Worm (Caenorhabditis elegans): ENCODE data around the gene clec-234.

The clec-234 gene

ce11 chrV:16459377-16459776 lies 26.0 kb upstream of the clec-234 start:
- TF ChIP-seq tbx-37 (GFP tag; conservative IDR thresholded peaks at IDR 0.05): no peak
- TF ChIP-seq ama-1 (optimal IDR thresholded peaks at IDR 0.05): no peak
- TF ChIP-seq ets-7 (tag; optimal IDR thresholded peaks at IDR 0.05): no peak
- TF ChIP-seq tbx-11 (GFP tag; IDR thresholded peaks at IDR 0.05): no peak
- TF ChIP-seq hmg-4 (GFP tag; optimal IDR thresholded peaks at IDR 0.05): no peak
- no peak for TF ChIP-seq aly-1 (tag; optimal IDR thresholded peaks at IDR 0.05)
- no peak for TF ChIP-seq tra-4 (tag; optimal IDR thresholded peaks at IDR 0.05)
- no peak for TF ChIP-seq ceh-13 (GFP tag; optimal IDR thresholded peaks at IDR 0.05)
- no peak for TF ChIP-seq flt-1 (GFP tag; IDR thresholded peaks at IDR 0.05)
- no peak for TF ChIP-seq ceh-36 (tag; optimal IDR thresholded peaks at IDR 0.05)
- TF ChIP-seq B0310.2 (tag; optimal IDR thresholded peaks at IDR 0.05): no peak
- TF ChIP-seq pes-1 (GFP tag; IDR thresholded peaks at IDR 0.05): no peak

- TF ChIP-seq tra-4 (tag; optimal IDR thresholded peaks at IDR 0.05) (no peak), tbx-11 (GFP tag; IDR thresholded peaks at IDR 0.05) (no peak), flt-1 (GFP tag; IDR thresholded peaks at IDR 0.05) (no peak), scrt-1 (GFP tag; IDR thresholded peaks at IDR 0.05) (no peak)
Observed at ce11 chrV:16458714-16459113, 25.3 kb upstream of the clec-234 start, which contains the start of gene str-15. TSS of gene str-15 (minus strand) at chrV:16458814.

- no peak for TF ChIP-seq hmg-4 (GFP tag; optimal IDR thresholded peaks at IDR 0.05)
- no peak for TF ChIP-seq scrt-1 (GFP tag; IDR thresholded peaks at IDR 0.05)
- TF ChIP-seq B0310.2 (tag; optimal IDR thresholded peaks at IDR 0.05): no peak
- TF ChIP-seq ceh-36 (tag; optimal IDR thresholded peaks at IDR 0.05): no peak
- no peak for TF ChIP-seq pes-1 (GFP tag; IDR thresholded peaks at IDR 0.05)
- TF ChIP-seq ets-7 (tag; optimal IDR thresholded peaks at IDR 0.05): no peak
- TF ChIP-seq hmbx-1 (tag; optimal IDR thresholded peaks at IDR 0.05): no peak
- TF ChIP-seq sea-1 (GFP tag; conservative IDR thresholded peaks at IDR 0.05): no peak
- TF ChIP-seq ceh-13 (GFP tag; optimal IDR thresholded peaks at IDR 0.05): no peak
- no peak for TF ChIP-seq aly-1 (tag; optimal IDR thresholded peaks at IDR 0.05)
- TF ChIP-seq F13C5.2 (tag; optimal IDR thresholded peaks at IDR 0.05): no peak
Observed at ce11 chrV:16455065-16455464, 21.7 kb upstream of the clec-234 start, which contains the start of gene str-14. TSS of gene str-14 (minus strand) at chrV:16455165.

- TF ChIP-seq scrt-1 (GFP tag; IDR thresholded peaks at IDR 0.05) (no peak), flt-1 (GFP tag; IDR thresholded peaks at IDR 0.05) (no peak), ceh-13 (GFP tag; optimal IDR thresholded peaks at IDR 0.05) (no peak), tbx-11 (GFP tag; IDR thresholded peaks at IDR 0.05) (no peak), ama-1 (optimal IDR thresholded peaks at IDR 0.05) (no peak), ceh-36 (tag; optimal IDR thresholded peaks at IDR 0.05) (no peak), aly-1 (tag; optimal IDR thresholded peaks at IDR 0.05) (no peak), pes-1 (GFP tag; IDR thresholded peaks at IDR 0.05) (no peak), hmbx-1 (tag; optimal IDR thresholded peaks at IDR 0.05) (no peak), ets-7 (tag; optimal IDR thresholded peaks at IDR 0.05) (no peak), tbx-37 (GFP tag; conservative IDR thresholded peaks at IDR 0.05) (no peak), F13C5.2 (tag; optimal IDR thresholded peaks at IDR 0.05) (no peak), tra-4 (tag; optimal IDR thresholded peaks at IDR 0.05) (no peak), hnd-1 (tag; optimal IDR thresholded peaks at IDR 0.05) (no peak), B0310.2 (tag; optimal IDR thresholded peaks at IDR 0.05) (no peak), sea-1 (GFP tag; conservative IDR thresholded peaks at IDR 0.05) (no peak), hmg-4 (GFP tag; optimal IDR thresholded peaks at IDR 0.05) (no peak)
Observed at ce11 chrV:16447735-16448134, 14.4 kb upstream of the clec-234 start, which contains the start of gene T08G3.13. TSS of gene T08G3.13 (plus strand) at chrV:16448035.

- no peak for TF ChIP-seq ets-7 (tag; optimal IDR thresholded peaks at IDR 0.05)
- TF ChIP-seq hnd-1 (tag; optimal IDR thresholded peaks at IDR 0.05): no peak
- TF ChIP-seq ceh-36 (tag; optimal IDR thresholded peaks at IDR 0.05): peak; percentile 69
Observed at ce11 chrV:16446191-16446590, 12.8 kb upstream of the clec-234 start.

- no peak for TF ChIP-seq tra-4 (tag; optimal IDR thresholded peaks at IDR 0.05)
- no peak for TF ChIP-seq B0310.2 (tag; optimal IDR thresholded peaks at IDR 0.05)
- no peak for TF ChIP-seq ceh-36 (tag; optimal IDR thresholded peaks at IDR 0.05)
- no peak for TF ChIP-seq scrt-1 (GFP tag; IDR thresholded peaks at IDR 0.05)
- no peak for TF ChIP-seq ama-1 (optimal IDR thresholded peaks at IDR 0.05)
- no peak for TF ChIP-seq hmg-4 (GFP tag; optimal IDR thresholded peaks at IDR 0.05)
Observed at ce11 chrV:16445676-16446075, 12.3 kb upstream of the clec-234 start, which contains the start of gene T08G3.6. TSS of gene T08G3.6 (plus strand) at chrV:16445976.

ce11 chrV:16443626-16444025 lies 10.3 kb upstream of the clec-234 start, which contains the start of gene srh-141:
TSS of gene srh-141 (plus strand) at chrV:16443926.
- TF ChIP-seq sea-1 (GFP tag; conservative IDR thresholded peaks at IDR 0.05): no peak
- no peak for TF ChIP-seq scrt-1 (GFP tag; IDR thresholded peaks at IDR 0.05)
- no peak for TF ChIP-seq tbx-37 (GFP tag; conservative IDR thresholded peaks at IDR 0.05)
- no peak for TF ChIP-seq tra-4 (tag; optimal IDR thresholded peaks at IDR 0.05)
- TF ChIP-seq pes-1 (GFP tag; IDR thresholded peaks at IDR 0.05): no peak
- no peak for TF ChIP-seq flt-1 (GFP tag; IDR thresholded peaks at IDR 0.05)
- TF ChIP-seq B0310.2 (tag; optimal IDR thresholded peaks at IDR 0.05): no peak
- TF ChIP-seq tbx-11 (GFP tag; IDR thresholded peaks at IDR 0.05): no peak
- TF ChIP-seq ama-1 (optimal IDR thresholded peaks at IDR 0.05): no peak
- TF ChIP-seq ceh-36 (tag; optimal IDR thresholded peaks at IDR 0.05): no peak
- no peak for TF ChIP-seq hmg-4 (GFP tag; optimal IDR thresholded peaks at IDR 0.05)
- no peak for TF ChIP-seq ceh-13 (GFP tag; optimal IDR thresholded peaks at IDR 0.05)
- no peak for TF ChIP-seq hmbx-1 (tag; optimal IDR thresholded peaks at IDR 0.05)
- TF ChIP-seq hnd-1 (tag; optimal IDR thresholded peaks at IDR 0.05): no peak
- no peak for TF ChIP-seq F13C5.2 (tag; optimal IDR thresholded peaks at IDR 0.05)
- TF ChIP-seq aly-1 (tag; optimal IDR thresholded peaks at IDR 0.05): no peak
- no peak for TF ChIP-seq ets-7 (tag; optimal IDR thresholded peaks at IDR 0.05)

- TF ChIP-seq ceh-13 (GFP tag; optimal IDR thresholded peaks at IDR 0.05) (no peak), ceh-36 (tag; optimal IDR thresholded peaks at IDR 0.05) (no peak), ama-1 (optimal IDR thresholded peaks at IDR 0.05) (no peak), tbx-11 (GFP tag; IDR thresholded peaks at IDR 0.05) (no peak), scrt-1 (GFP tag; IDR thresholded peaks at IDR 0.05) (no peak), pes-1 (GFP tag; IDR thresholded peaks at IDR 0.05) (no peak), hnd-1 (tag; optimal IDR thresholded peaks at IDR 0.05) (no peak), hmbx-1 (tag; optimal IDR thresholded peaks at IDR 0.05) (no peak), aly-1 (tag; optimal IDR thresholded peaks at IDR 0.05) (no peak), tbx-37 (GFP tag; conservative IDR thresholded peaks at IDR 0.05) (no peak), tra-4 (tag; optimal IDR thresholded peaks at IDR 0.05) (no peak), F13C5.2 (tag; optimal IDR thresholded peaks at IDR 0.05) (no peak), sea-1 (GFP tag; conservative IDR thresholded peaks at IDR 0.05) (no peak), hmg-4 (GFP tag; optimal IDR thresholded peaks at IDR 0.05) (no peak), B0310.2 (tag; optimal IDR thresholded peaks at IDR 0.05) (no peak), ets-7 (tag; optimal IDR thresholded peaks at IDR 0.05) (no peak), flt-1 (GFP tag; IDR thresholded peaks at IDR 0.05) (no peak)
Observed at ce11 chrV:16437546-16437945, 4.2 kb upstream of the clec-234 start, which contains the start of gene F26D2.15. TSS of gene F26D2.15 (plus strand) at chrV:16437846.
